Fruit fly (Drosophila melanogaster): Measurements from ENCODE around the gene pelo.

The pelo gene

DNA sequence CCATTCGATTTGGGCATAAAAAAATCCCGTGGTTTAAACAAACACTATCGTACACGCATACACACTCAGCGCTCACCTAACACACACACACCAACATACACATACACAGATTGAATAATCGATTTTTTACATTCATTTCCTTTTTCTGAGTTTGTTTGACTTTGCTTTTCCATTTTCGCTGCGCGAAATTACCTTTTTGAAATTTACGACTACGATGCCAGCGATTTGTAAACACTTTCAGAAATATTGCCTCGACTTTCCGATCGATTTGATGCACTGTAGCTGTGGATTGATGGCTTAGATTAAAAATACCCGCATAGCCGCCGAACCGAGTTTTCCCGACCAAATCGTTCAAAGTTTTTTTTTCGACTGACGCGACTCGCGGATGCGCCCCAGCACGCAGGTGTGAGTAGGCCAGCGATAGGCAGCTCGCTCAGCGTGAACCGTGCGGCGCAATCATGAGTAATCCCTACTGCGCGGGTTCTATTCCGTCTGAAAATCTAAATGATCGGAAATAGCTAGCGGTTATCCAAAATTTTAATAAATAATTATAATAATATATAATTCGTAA lies 1.6 kb upstream of the pelo start, which contains the start of gene Pka-C1 (continued):
- no peak for TF ChIP-seq CG3407 (GFP tag; optimal IDR thresholded peaks at IDR 0.05)
- no peak for TF ChIP-seq CG5245 (GFP tag; optimal IDR thresholded peaks at IDR 0.05)
- TF ChIP-seq CG8281 (tag; optimal IDR thresholded peaks at IDR 0.05): no peak
- TF ChIP-seq pita (GFP tag; optimal IDR thresholded peaks at IDR 0.05): no peak
- no peak for TF ChIP-seq CG2875 (GFP tag; optimal IDR thresholded peaks at IDR 0.05)
- TF ChIP-seq GATAe (GFP tag; conservative IDR thresholded peaks at IDR 0.05): peak; percentile 15; the same call in 1 of the 2 replicates
- peak; percentile 49 for TF ChIP-seq trem (tag; optimal IDR thresholded peaks at IDR 0.05)
- peak; percentile 36 for TF ChIP-seq CG6765 (GFP tag; optimal IDR thresholded peaks at IDR 0.05)
- 0 out of 2 replicates have a peak, but pooled peaks have one; percentile 41 for TF ChIP-seq aop (GFP tag; IDR thresholded peaks at IDR 0.05)
- TF ChIP-seq CG1233 (GFP tag; optimal IDR thresholded peaks at IDR 0.05): no peak
- TF ChIP-seq CG42726 (GFP tag; IDR thresholded peaks at IDR 0.05; ENCODE audit: partially characterized antibody): peak; percentile 86
- TF ChIP-seq lmd (GFP tag; IDR thresholded peaks at IDR 0.05): peak; percentile 53
- no peak for TF ChIP-seq Eip74EF (GFP tag; optimal IDR thresholded peaks at IDR 0.05)
- no peak for TF ChIP-seq tin (GFP tag; optimal IDR thresholded peaks at IDR 0.05)
- TF ChIP-seq dm (GFP tag; optimal IDR thresholded peaks at IDR 0.05): no peak
- TF ChIP-seq CG2116 (GFP tag; optimal IDR thresholded peaks at IDR 0.05): peak; percentile 94
- no peak for TF ChIP-seq HLH54F (GFP tag; optimal IDR thresholded peaks at IDR 0.05)
- no peak for TF ChIP-seq CG11695 (GFP tag; IDR thresholded peaks at IDR 0.05)
- peak; percentile 91 for TF ChIP-seq Dref (GFP tag; IDR thresholded peaks at IDR 0.05)
- TF ChIP-seq sim (GFP tag; IDR thresholded peaks at IDR 0.05): no peak
- peak; percentile 24 for TF ChIP-seq CG10274 (GFP tag; optimal IDR thresholded peaks at IDR 0.05)
- TF ChIP-seq CG11696 (GFP tag; IDR thresholded peaks at IDR 0.05): no peak
- TF ChIP-seq CG8478 (optimal IDR thresholded peaks at IDR 0.05): peak; percentile 93
- no peak for TF ChIP-seq eyg (GFP tag; optimal IDR thresholded peaks at IDR 0.05)
- TF ChIP-seq Dbx (GFP tag; IDR thresholded peaks at IDR 0.05): peak; percentile 62; the same call in 2 of the 3 replicates
- no peak for TF ChIP-seq CG11085 (GFP tag; IDR thresholded peaks at IDR 0.05)
- no peak for TF ChIP-seq yki (optimal IDR thresholded peaks at IDR 0.05)
- TF ChIP-seq CG4820 (GFP tag; optimal IDR thresholded peaks at IDR 0.05): no peak
- TF ChIP-seq TFAM (GFP tag; optimal IDR thresholded peaks at IDR 0.05): no peak
- TF ChIP-seq E2f1 (GFP tag; IDR thresholded peaks at IDR 0.05): no peak
- no peak for TF ChIP-seq tio (GFP tag; optimal IDR thresholded peaks at IDR 0.05)
- no peak for TF ChIP-seq lola (GFP tag; optimal IDR thresholded peaks at IDR 0.05)
- peak; percentile 59; the same call in 2 of the 3 replicates for TF ChIP-seq row (GFP tag; IDR thresholded peaks at IDR 0.05)
- TF ChIP-seq CG4854 (GFP tag; optimal IDR thresholded peaks at IDR 0.05): no peak
- no peak for TF ChIP-seq lov (optimal IDR thresholded peaks at IDR 0.05)
- TF ChIP-seq lov (GFP tag; IDR thresholded peaks at IDR 0.05): 0 out of 3 replicates have a peak, but pooled peaks have one; percentile 24
- TF ChIP-seq Xbp1 (GFP tag; optimal IDR thresholded peaks at IDR 0.05): no peak
- TF ChIP-seq h (optimal IDR thresholded peaks at IDR 0.05): no peak
- no peak for TF ChIP-seq Hr39 (optimal IDR thresholded peaks at IDR 0.05)
- peak; percentile 35 for TF ChIP-seq CG6254 (GFP tag; optimal IDR thresholded peaks at IDR 0.05)
- TF ChIP-seq CG6683 (GFP tag; optimal IDR thresholded peaks at IDR 0.05): no peak
- peak; percentile 45; the same call in 1 of the 3 replicates for TF ChIP-seq CG17361 (GFP tag; IDR thresholded peaks at IDR 0.05)
- TF ChIP-seq NC2α (GFP tag; optimal IDR thresholded peaks at IDR 0.05): no peak
- no peak for TF ChIP-seq ara (GFP tag; IDR thresholded peaks at IDR 0.05)
- TF ChIP-seq oc (tag; optimal IDR thresholded peaks at IDR 0.05): no peak
- TF ChIP-seq ci (GFP tag; IDR thresholded peaks at IDR 0.05): peak; percentile 82
- TF ChIP-seq Fer1 (GFP tag; optimal IDR thresholded peaks at IDR 0.05): peak; percentile 59
- no peak for TF ChIP-seq prd (optimal IDR thresholded peaks at IDR 0.05)
- peak; percentile 62 for TF ChIP-seq prd (GFP tag; IDR thresholded peaks at IDR 0.05)
- TF ChIP-seq sisA (GFP tag; IDR thresholded peaks at IDR 0.05): 0 out of 2 replicates have a peak, but pooled peaks have one; percentile 21
- peak; percentile 56 for TF ChIP-seq Dek (tag; optimal IDR thresholded peaks at IDR 0.05)
- TF ChIP-seq run (tag; optimal IDR thresholded peaks at IDR 0.05): no peak
- no peak for TF ChIP-seq danr (GFP tag; IDR thresholded peaks at IDR 0.05)
